Fruit fly (Drosophila melanogaster): ENCODE data around the gene fiz.

The fiz gene

dm6 chrX:14871028-14871427, 38.5 kb downstream of the fiz start, which contains the start of gene CG9518:
CG9518 (minus strand) TSS chrX:14871181.
- TF ChIP-seq Hnf4 (GFP tag; optimal IDR thresholded peaks at IDR 0.05) (no peak), sage (GFP tag; optimal IDR thresholded peaks at IDR 0.05) (no peak), jim (GFP tag; optimal IDR thresholded peaks at IDR 0.05) (no peak), dmrt93B (GFP tag; optimal IDR thresholded peaks at IDR 0.05) (no peak), brk (GFP tag; optimal IDR thresholded peaks at IDR 0.05) (no peak), OdsH (GFP tag; optimal IDR thresholded peaks at IDR 0.05) (no peak), GATAd (GFP tag; optimal IDR thresholded peaks at IDR 0.05) (no peak), Vsx2 (GFP tag; optimal IDR thresholded peaks at IDR 0.05; ENCODE audit: partially characterized antibody) (no peak), dsf (GFP tag; optimal IDR thresholded peaks at IDR 0.05; ENCODE audit: borderline replicate concordance) (no peak), rgr (GFP tag; optimal IDR thresholded peaks at IDR 0.05) (no peak), h (GFP tag; optimal IDR thresholded peaks at IDR 0.05) (no peak), fru (GFP tag; optimal IDR thresholded peaks at IDR 0.05) (no peak), CG32264 (GFP tag; optimal IDR thresholded peaks at IDR 0.05) (no peak), N (GFP tag; optimal IDR thresholded peaks at IDR 0.05) (no peak), Hr83 (GFP tag; optimal IDR thresholded peaks at IDR 0.05; ENCODE audit: poor library complexity, severe bottlenecking) (no peak), CrebA (GFP tag; optimal IDR thresholded peaks at IDR 0.05; ENCODE audit: borderline replicate concordance) (no peak)

dm6 chrX:14868414-14868813, 41.1 kb downstream of the fiz start:
- no peak for TF ChIP-seq foxo (GFP tag; optimal IDR thresholded peaks at IDR 0.05)
- no peak for TF ChIP-seq ey (GFP tag; optimal IDR thresholded peaks at IDR 0.05)
- TF ChIP-seq OdsH (GFP tag; optimal IDR thresholded peaks at IDR 0.05): no peak
- TF ChIP-seq Abd-B (GFP tag; optimal IDR thresholded peaks at IDR 0.05): no peak
- no peak for TF ChIP-seq dsf (GFP tag; optimal IDR thresholded peaks at IDR 0.05; ENCODE audit: borderline replicate concordance)
- TF ChIP-seq HLH106 (tag; optimal IDR thresholded peaks at IDR 0.05): no peak
- TF ChIP-seq rgr (GFP tag; optimal IDR thresholded peaks at IDR 0.05): no peak
- TF ChIP-seq Rel (GFP tag; optimal IDR thresholded peaks at IDR 0.05): no peak
- no peak for TF ChIP-seq Rel (tag; optimal IDR thresholded peaks at IDR 0.05)
- no peak for TF ChIP-seq Dfd (GFP tag; optimal IDR thresholded peaks at IDR 0.05)

- no peak for TF ChIP-seq HLH106 (tag; optimal IDR thresholded peaks at IDR 0.05)
- TF ChIP-seq dl (GFP tag; optimal IDR thresholded peaks at IDR 0.05; ENCODE audit: insufficient read depth in 1 of 2, partially characterized antibody in 2 of 2): no peak
- TF ChIP-seq OdsH (GFP tag; optimal IDR thresholded peaks at IDR 0.05): no peak
- TF ChIP-seq CrebA (GFP tag; optimal IDR thresholded peaks at IDR 0.05; ENCODE audit: borderline replicate concordance): no peak
- no peak for TF ChIP-seq Hr83 (GFP tag; optimal IDR thresholded peaks at IDR 0.05; ENCODE audit: poor library complexity, severe bottlenecking)
- no peak for TF ChIP-seq Mio (GFP tag; optimal IDR thresholded peaks at IDR 0.05)
- TF ChIP-seq lola (GFP tag; optimal IDR thresholded peaks at IDR 0.05): no peak
- no peak for TF ChIP-seq sv (GFP tag; optimal IDR thresholded peaks at IDR 0.05)
- TF ChIP-seq rgr (GFP tag; optimal IDR thresholded peaks at IDR 0.05): no peak
- TF ChIP-seq br (GFP tag; optimal IDR thresholded peaks at IDR 0.05): no peak
- no peak for TF ChIP-seq h (GFP tag; optimal IDR thresholded peaks at IDR 0.05)
- no peak for TF ChIP-seq fru (GFP tag; optimal IDR thresholded peaks at IDR 0.05)
- no peak for TF ChIP-seq Jra (GFP tag; optimal IDR thresholded peaks at IDR 0.05)
- TF ChIP-seq pan (optimal IDR thresholded peaks at IDR 0.05): no peak
- TF ChIP-seq brk (GFP tag; optimal IDR thresholded peaks at IDR 0.05): no peak
- no peak for TF ChIP-seq Hr78 (GFP tag; optimal IDR thresholded peaks at IDR 0.05)
- no peak for TF ChIP-seq Vsx2 (GFP tag; optimal IDR thresholded peaks at IDR 0.05; ENCODE audit: partially characterized antibody)
These were observed 42.6 kb downstream of the fiz start for dm6 chrX:14866911-14867310.

dm6 chrX:14862494-14862893, 47.0 kb downstream of the fiz start:
- TF ChIP-seq CrebA (GFP tag; optimal IDR thresholded peaks at IDR 0.05; ENCODE audit: borderline replicate concordance) (no peak), br (GFP tag; optimal IDR thresholded peaks at IDR 0.05) (no peak), foxo (GFP tag; optimal IDR thresholded peaks at IDR 0.05) (no peak), Rel (GFP tag; optimal IDR thresholded peaks at IDR 0.05) (no peak), Rel (tag; optimal IDR thresholded peaks at IDR 0.05) (no peak), N (GFP tag; optimal IDR thresholded peaks at IDR 0.05) (peak; percentile 31), HLH106 (tag; optimal IDR thresholded peaks at IDR 0.05) (no peak), Dif (GFP tag; optimal IDR thresholded peaks at IDR 0.05; ENCODE audit: partially characterized antibody) (no peak), pan (optimal IDR thresholded peaks at IDR 0.05) (no peak), Myc (optimal IDR thresholded peaks at IDR 0.05) (peak; percentile 59), rgr (GFP tag; optimal IDR thresholded peaks at IDR 0.05) (no peak), ey (GFP tag; optimal IDR thresholded peaks at IDR 0.05) (no peak), dmrt93B (GFP tag; optimal IDR thresholded peaks at IDR 0.05) (no peak), Jra (GFP tag; optimal IDR thresholded peaks at IDR 0.05) (no peak), h (GFP tag; optimal IDR thresholded peaks at IDR 0.05) (no peak)
